Fruit fly (Drosophila melanogaster) whole organism, wandering third instar larva: ENCODE measurements around the gene Gyc32E.

Experiments
- fru ChIP-seq: fragments of 200-800 bp; sonication (Bioruptor generic); optimal IDR thresholded peaks from 3 replicates; lab custom pipeline; 2016; ENCODE audit warnings: missing biosample characterization, mild to moderate bottlenecking, missing genetic modification characterization
- h ChIP-seq: fragments of 200-800 bp; sonication (Bioruptor generic); optimal IDR thresholded peaks from 3 replicates; lab custom pipeline; 2016; ENCODE audit warnings: missing biosample characterization, mild to moderate bottlenecking, missing genetic modification characterization

DNA sequence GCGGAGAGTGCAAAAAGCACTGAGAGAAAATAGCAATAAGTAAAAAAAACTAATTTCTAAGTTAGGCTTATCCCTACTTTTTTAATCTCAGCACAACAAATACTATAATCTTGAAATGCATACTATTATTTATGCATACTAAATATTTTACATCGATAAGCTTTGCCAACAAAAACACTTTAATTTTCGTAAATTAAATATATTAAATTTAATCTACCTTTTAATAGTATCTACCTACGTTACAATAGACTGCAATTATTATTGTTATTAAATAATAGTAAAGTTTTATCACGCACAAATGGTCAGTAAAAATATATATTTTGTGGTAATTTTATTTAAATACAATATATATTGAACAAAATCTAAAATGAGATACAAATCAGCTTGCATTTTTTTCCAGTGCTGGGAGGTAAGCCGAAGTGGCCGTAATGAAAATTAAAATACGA is 33.3 kb upstream of the Gyc32E start:
- peak; percentile 39 for TF ChIP-seq h (GFP tag; lab: Kevin White, UChicago)
- peak; percentile 46 for TF ChIP-seq fru (GFP tag; lab: Kevin White, UChicago)
